Worm (Caenorhabditis elegans): Measurements from ENCODE around the gene C27H5.6.

C27H5.6 gene

ce11 chrII:7161512-7161911 lies 25.5 kb downstream of the C27H5.6 start, which contains the start of gene C27H5.12:
C27H5.12 (minus strand) TSS chrII:7161612.
- no peak for TF ChIP-seq F44E2.7 (GFP tag; IDR thresholded peaks at IDR 0.05)
- TF ChIP-seq unc-62 (GFP tag; optimal IDR thresholded peaks at IDR 0.05 in 1 of 2) = peak in 1 of 2 experiments; percentile 30
- no peak for TF ChIP-seq unc-62 (tag; optimal IDR thresholded peaks at IDR 0.05)

ce11 chrII:7157415-7157814 lies 29.6 kb downstream of the C27H5.6 start:
- TF ChIP-seq daf-12 (tag; optimal IDR thresholded peaks at IDR 0.05) (no peak), hif-1 (tag; optimal IDR thresholded peaks at IDR 0.05) (no peak), nhr-102 (tag; optimal IDR thresholded peaks at IDR 0.05) (no peak), vab-7 (GFP tag; IDR thresholded peaks at IDR 0.05) (no peak), rbr-2 (tag; optimal IDR thresholded peaks at IDR 0.05) (no peak), mxl-2 (GFP tag; conservative IDR thresholded peaks at IDR 0.05) (peak; percentile 79; the same call in 1 of the 2 replicates), spr-3 (GFP tag; optimal IDR thresholded peaks at IDR 0.05) (no peak), php-3 (GFP tag; IDR thresholded peaks at IDR 0.05) (peak; percentile 68), aha-1 (tag) (no peak), daf-16 (GFP tag; optimal IDR thresholded peaks at IDR 0.05) (no peak), daf-16 (tag; optimal IDR thresholded peaks at IDR 0.05) (peak; percentile 95), F49E8.2 (tag; optimal IDR thresholded peaks at IDR 0.05; ENCODE audit: borderline replicate concordance) (no peak), spr-1 (tag; optimal IDR thresholded peaks at IDR 0.05) (no peak), sdz-12 (GFP tag; optimal IDR thresholded peaks at IDR 0.05) (no peak), dmd-9 (GFP tag; IDR thresholded peaks at IDR 0.05) (no peak), hlh-30 (tag; optimal IDR thresholded peaks at IDR 0.05; ENCODE audit: insufficient read depth) (peak; percentile 25), mdl-1 (tag; optimal IDR thresholded peaks at IDR 0.05) (peak in 1 of 2 experiments; percentile 39), ceh-20 (GFP tag; IDR thresholded peaks at IDR 0.05) (no peak), nhr-111 (GFP tag; optimal IDR thresholded peaks at IDR 0.05) (no peak), nhr-41 (GFP tag; IDR thresholded peaks at IDR 0.05) (no peak), pqm-1 (tag; optimal IDR thresholded peaks at IDR 0.05) (peak; percentile 69), ceh-62 (tag; optimal IDR thresholded peaks at IDR 0.05) (no peak), zag-1 (tag; optimal IDR thresholded peaks at IDR 0.05) (no peak), F26F4.8 (GFP tag; conservative IDR thresholded peaks at IDR 0.05) (no peak), attf-4 (tag; optimal IDR thresholded peaks at IDR 0.05) (no peak), R02D3.7 (tag; optimal IDR thresholded peaks at IDR 0.05) (no peak), snpc-4 (tag; optimal IDR thresholded peaks at IDR 0.05) (no peak), dmd-8 (GFP tag; IDR thresholded peaks at IDR 0.05) (no peak), saeg-2 (GFP tag; IDR thresholded peaks at IDR 0.05) (no peak), lsy-2 (tag; optimal IDR thresholded peaks at IDR 0.05) (peak in 1 of 2 experiments; percentile 36), madf-5 (GFP tag; IDR thresholded peaks at IDR 0.05) (no peak), zip-11 (GFP tag; IDR thresholded peaks at IDR 0.05) (no peak), ceh-28 (tag; optimal IDR thresholded peaks at IDR 0.05) (no peak), fkh-10 (GFP tag; optimal IDR thresholded peaks at IDR 0.05) (no peak), nhr-237 (tag; optimal IDR thresholded peaks at IDR 0.05) (no peak), nhr-76 (tag; optimal IDR thresholded peaks at IDR 0.05) (no peak), madf-9 (GFP tag; conservative IDR thresholded peaks at IDR 0.05) (no peak), mdt-29 (GFP tag; IDR thresholded peaks at IDR 0.05) (no peak), pha-4 (GFP tag; IDR thresholded peaks at IDR 0.05) (no peak), pha-4 (tag; optimal IDR thresholded peaks at IDR 0.05) (peak; percentile 42), lin-15B (tag; optimal IDR thresholded peaks at IDR 0.05) (no peak), tra-1 (GFP tag; IDR thresholded peaks at IDR 0.05) (no peak), duxl-1 (tag; optimal IDR thresholded peaks at IDR 0.05; ENCODE audit: poor library complexity) (no peak), cey-2 (tag; optimal IDR thresholded peaks at IDR 0.05; ENCODE audit: borderline replicate concordance, insufficient read depth) (no peak), set-16 (GFP tag; IDR thresholded peaks at IDR 0.05) (no peak), zfp-2 (tag; optimal IDR thresholded peaks at IDR 0.05) (no peak), mxl-3 (GFP tag; optimal IDR thresholded peaks at IDR 0.05) (peak; percentile 33), zfp-3 (GFP tag; conservative IDR thresholded peaks at IDR 0.05) (no peak)

All from whole organism, L4 larva.